Worm (Caenorhabditis elegans) whole organism, L1 larva: Measurements from ENCODE around the gene rnp-2.

Experiments
- C16A3.4 ChIP-seq: fragments of 150-350 bp; optimal IDR thresholded peaks from 2 replicates; lab custom pipeline; 2014; ENCODE audit warnings: missing biosample characterization, missing genetic modification characterization
- C34B4.2 ChIP-seq: sonication (generic microtip); optimal IDR thresholded peaks from 2 replicates; lab custom pipeline; 2017; ENCODE audit warnings: mild to moderate bottlenecking, missing genetic modification characterization, missing compliant biosample characterization
- Y116A8C.19 ChIP-seq: sonication (generic microtip); optimal IDR thresholded peaks from 2 replicates; lab custom pipeline; 2016; ENCODE audit warnings: missing compliant biosample characterization, missing genetic modification characterization, borderline replicate concordance
- alr-1 ChIP-seq: fragments of 200-800 bp; sonication (Bioruptor generic); optimal IDR thresholded peaks from 2 replicates; lab custom pipeline; 2018; ENCODE audit warnings: borderline replicate concordance, mild to moderate bottlenecking, missing genetic modification characterization, missing compliant biosample characterization
- aly-2 ChIP-seq: fragments of 150-350 bp; optimal IDR thresholded peaks from 2 replicates; lab custom pipeline; 2014; ENCODE audit warnings: missing biosample characterization, missing genetic modification characterization
- ama-1 ChIP-seq: fragments of 150-350 bp; optimal IDR thresholded peaks from 2 replicates; lab custom pipeline; 2014
- blmp-1 ChIP-seq: fragments of 150-350 bp; optimal IDR thresholded peaks from 2 replicates; lab custom pipeline; 2014; ENCODE audit warnings: missing biosample characterization, missing genetic modification characterization
- ceh-63 ChIP-seq: fragments of 200-800 bp; sonication (Bioruptor generic); optimal IDR thresholded peaks from 2 replicates; lab custom pipeline; 2018; ENCODE audit warnings: mild to moderate bottlenecking, missing genetic modification characterization, missing compliant biosample characterization
- ceh-8 ChIP-seq: fragments of 200-800 bp; sonication (Bioruptor generic); optimal IDR thresholded peaks from 2 replicates; lab custom pipeline; 2018; ENCODE audit warnings: mild to moderate bottlenecking, missing genetic modification characterization, moderate library complexity, missing compliant biosample characterization
- ceh-88 ChIP-seq: fragments of 200-800 bp; sonication (Bioruptor generic); IDR thresholded peaks from 2 replicates; pipeline ENCODE4 v1.3.6; 2022; ENCODE audit warnings: missing genetic modification characterization, missing compliant biosample characterization
- ces-1 ChIP-seq: fragments of 150-350 bp; optimal IDR thresholded peaks from 2 replicates; lab custom pipeline; 2014; ENCODE audit warnings: missing biosample characterization, missing genetic modification reagents, missing genetic modification characterization
- dsc-1 ChIP-seq: sonication (generic microtip); optimal IDR thresholded peaks from 2 replicates; lab custom pipeline; 2016; ENCODE audit warnings: mild to moderate bottlenecking, missing genetic modification characterization, missing compliant biosample characterization
- efl-1 ChIP-seq, 4 experiments: fragments of 150-350 bp; optimal IDR thresholded peaks in 3 of 4; peaks in 1 of 4; 1 replicate in 1 of 4; 2 replicates in 3 of 4; lab custom pipeline; 2014; ENCODE audit warnings: missing biosample characterization in 2 of 4, missing genetic modification characterization in 2 of 4, missing genetic modification reagents in 2 of 4
- egl-13 ChIP-seq: sonication (generic microtip); optimal IDR thresholded peaks from 2 replicates; lab custom pipeline; 2016; ENCODE audit warnings: missing genotype, missing genetic modification reagents, missing genetic modification characterization, missing compliant biosample characterization
- egl-27 ChIP-seq, 2 experiments: fragments of 150-350 bp in 1 of 2; sonication (generic microtip); optimal IDR thresholded peaks; 3 replicates each; lab custom pipeline; 2017 to 2018; ENCODE audit warnings: missing biosample characterization in 2 of 2, missing genetic modification characterization in 2 of 2, missing genetic modification reagents in 2 of 2
- elt-2 ChIP-seq: sonication (generic microtip); optimal IDR thresholded peaks from 2 replicates; lab custom pipeline; 2016; ENCODE audit warnings: missing genetic modification characterization, mild to moderate bottlenecking, inconsistent platforms, missing compliant biosample characterization, missing genetic modification reagents
- elt-3 ChIP-seq, 6 experiments: fragments of 150-350 bp in 1 of 6; sonication (generic microtip); optimal IDR thresholded peaks; 2 replicates each; lab custom pipeline; 2017 to 2018; ENCODE audit warnings: missing biosample characterization in 6 of 6, missing genetic modification characterization in 6 of 6, inconsistent platforms in 1 of 6
- ets-5 ChIP-seq: fragments of 200-800 bp; sonication (Bioruptor generic); IDR thresholded peaks from 2 replicates; pipeline ENCODE4 v1.3.6; 2022; ENCODE audit warnings: missing genetic modification characterization, missing compliant biosample characterization
- fkh-10 ChIP-seq: sonication (generic microtip); optimal IDR thresholded peaks from 2 replicates; lab custom pipeline; 2017; ENCODE audit warnings: missing biosample characterization, missing genetic modification reagents, missing genetic modification characterization
- fkh-8 ChIP-seq: sonication (generic microtip); optimal IDR thresholded peaks from 2 replicates; lab custom pipeline; 2016; ENCODE audit warnings: mild to moderate bottlenecking, missing genetic modification characterization, missing compliant biosample characterization
- hlh-17 ChIP-seq: fragments of 200-800 bp; sonication (Bioruptor generic); optimal IDR thresholded peaks from 2 replicates; lab custom pipeline; 2018; ENCODE audit warnings: missing genetic modification characterization, mild to moderate bottlenecking, missing compliant biosample characterization, moderate library complexity, borderline replicate concordance
- irx-1 ChIP-seq: sonication (generic microtip); optimal IDR thresholded peaks from 2 replicates; lab custom pipeline; 2016; ENCODE audit warnings: missing genetic modification characterization, missing compliant biosample characterization
- isw-1 ChIP-seq: fragments of 200-800 bp; sonication (Bioruptor generic); IDR thresholded peaks from 2 replicates; pipeline ENCODE4 v1.3.6; 2022; ENCODE audit warnings: missing genetic modification characterization, missing compliant biosample characterization
- jun-1 ChIP-seq: fragments of 150-350 bp; optimal IDR thresholded peaks from 2 replicates; lab custom pipeline; 2014; ENCODE audit warnings: missing biosample characterization, missing genetic modification reagents, missing genetic modification characterization
- lin-13 ChIP-seq: fragments of 150-350 bp; optimal IDR thresholded peaks from 2 replicates; lab custom pipeline; 2014; ENCODE audit warnings: missing biosample characterization, missing genetic modification reagents, missing genetic modification characterization
- lin-15B ChIP-seq: fragments of 150-350 bp; sonication (generic microtip); optimal IDR thresholded peaks from 3 replicates; lab custom pipeline; 2014; ENCODE audit warnings: missing biosample characterization, missing genetic modification characterization
- lsy-2 ChIP-seq, 2 experiments: fragments of 150-350 bp; optimal IDR thresholded peaks; 2 replicates each; lab custom pipeline; 2014; ENCODE audit warnings: missing biosample characterization in 2 of 2, missing genetic modification characterization in 2 of 2
- mab-9 ChIP-seq: fragments of 200-800 bp; sonication (Bioruptor generic); IDR thresholded peaks from 2 replicates; pipeline ENCODE4 v1.3.6; 2022; ENCODE audit warnings: missing genetic modification reagents, missing genetic modification characterization, missing compliant biosample characterization
- mef-2 ChIP-seq: fragments of 150-350 bp; optimal IDR thresholded peaks from 2 replicates; lab custom pipeline; 2014; ENCODE audit warnings: missing biosample characterization, missing genetic modification characterization
- mep-1 ChIP-seq: fragments of 150-350 bp; optimal IDR thresholded peaks from 2 replicates; lab custom pipeline; 2014; ENCODE audit warnings: missing biosample characterization, missing genetic modification characterization
- nhr-12 ChIP-seq: sonication (generic microtip); optimal IDR thresholded peaks from 2 replicates; lab custom pipeline; 2017; ENCODE audit warnings: missing biosample characterization, missing genetic modification characterization
- nhr-28 ChIP-seq: fragments of 150-350 bp; optimal IDR thresholded peaks from 2 replicates; lab custom pipeline; 2014; ENCODE audit warnings: missing biosample characterization, missing genetic modification characterization
- nhr-77 ChIP-seq: fragments of 150-350 bp; optimal IDR thresholded peaks from 2 replicates; lab custom pipeline; 2014; ENCODE audit warnings: missing biosample characterization, missing genetic modification characterization
- nhr-90 ChIP-seq: sonication (generic microtip); optimal IDR thresholded peaks from 2 replicates; lab custom pipeline; 2016; ENCODE audit warnings: mild to moderate bottlenecking, missing genetic modification characterization, missing compliant biosample characterization; ENCODE audit not compliant: poor library complexity
- skn-1 ChIP-seq: fragments of 150-350 bp; optimal IDR thresholded peaks from 2 replicates; lab custom pipeline; 2014; ENCODE audit warnings: missing biosample characterization, missing genetic modification characterization
- sox-4 ChIP-seq: sonication (generic microtip); optimal IDR thresholded peaks from 2 replicates; lab custom pipeline; 2016; ENCODE audit warnings: missing genetic modification characterization, missing compliant biosample characterization
- sptf-1 ChIP-seq: fragments of 150-350 bp; optimal IDR thresholded peaks from 2 replicates; lab custom pipeline; 2014; ENCODE audit warnings: missing biosample characterization, missing genetic modification characterization
- swsn-7 ChIP-seq: sonication (generic microtip); optimal IDR thresholded peaks from 2 replicates; lab custom pipeline; 2016; ENCODE audit warnings: missing genetic modification characterization, missing compliant biosample characterization
- tbx-2 ChIP-seq: sonication (generic microtip); optimal IDR thresholded peaks from 2 replicates; lab custom pipeline; 2016; ENCODE audit warnings: missing genetic modification characterization, missing compliant biosample characterization
- tlp-1 ChIP-seq: fragments of 150-350 bp; optimal IDR thresholded peaks from 2 replicates; lab custom pipeline; 2014; ENCODE audit warnings: missing biosample characterization, missing genetic modification characterization
- unc-130 ChIP-seq: fragments of 150-350 bp; optimal IDR thresholded peaks from 2 replicates; lab custom pipeline; 2017; ENCODE audit warnings: missing biosample characterization, missing genetic modification characterization, inconsistent platforms
- unc-62 ChIP-seq: fragments of 150-350 bp; optimal IDR thresholded peaks from 2 replicates; lab custom pipeline; 2014; ENCODE audit warnings: missing biosample characterization, missing genetic modification reagents, missing genetic modification characterization
- unc-98 ChIP-seq: fragments of 200-800 bp; sonication (Bioruptor generic); IDR thresholded peaks from 2 replicates; pipeline ENCODE4 v1.3.6; 2022; ENCODE audit warnings: missing genetic modification characterization, missing compliant biosample characterization
- zag-1 ChIP-seq: fragments of 150-350 bp; optimal IDR thresholded peaks from 2 replicates; lab custom pipeline; 2014; ENCODE audit warnings: missing biosample characterization, missing genetic modification characterization
- zip-4 ChIP-seq: fragments of 200-800 bp; sonication (Bioruptor generic); optimal IDR thresholded peaks from 2 replicates; lab custom pipeline; 2018; ENCODE audit warnings: mild to moderate bottlenecking, missing genetic modification characterization, moderate library complexity, missing compliant biosample characterization
- ztf-11 ChIP-seq, 2 experiments: sonication (generic microtip); optimal IDR thresholded peaks; 2 replicates each; lab custom pipeline; 2016 to 2017; ENCODE audit warnings: missing genetic modification characterization in 2 of 2, missing biosample characterization in 1 of 2, missing compliant biosample characterization in 1 of 2

Gene rnp-2

ce11 chrIV:4147891-4148290 lies 24.0 kb upstream of the rnp-2 start:
- TF ChIP-seq lin-13 (GFP tag; lab: Kevin White, UChicago) (no peak), egl-13 (no peak), swsn-7 (tag; lab: Kevin White, UChicago) (no peak), mab-9 (no peak), tlp-1 (no peak), egl-27 (tag; optimal IDR thresholded peaks at IDR 0.05; lab: Kevin White, UChicago) (no peak), unc-98 (GFP tag; lab: Robert Waterston, UW) (no peak), isw-1 (no peak), sptf-1 (tag; lab: Kevin White, UChicago) (no peak), fkh-10 (GFP tag; lab: Kevin White, UChicago) (no peak), sox-4 (no peak), fkh-8 (tag; lab: Kevin White, UChicago) (no peak), ztf-11 (tag; optimal IDR thresholded peaks at IDR 0.05; lab: Kevin White, UChicago) (no peak), nhr-12 (tag; lab: Kevin White, UChicago) (no peak), hlh-17 (GFP tag; lab: Kevin White, UChicago) (no peak), unc-130 (tag; lab: Kevin White, UChicago) (no peak), ces-1 (GFP tag; lab: Kevin White, UChicago) (no peak), elt-2 (tag; lab: Kevin White, UChicago) (peak; percentile 92), nhr-28 (no peak), nhr-90 (tag; lab: Kevin White, UChicago) (peak; percentile 1), aly-2 (no peak), dsc-1 (tag; lab: Kevin White, UChicago) (no peak), efl-1 (optimal IDR thresholded peaks at IDR 0.05; lab: Kevin White, UChicago) (no peak), efl-1 (GFP tag; optimal IDR thresholded peaks at IDR 0.05 in 1 of 2; lab: Kevin White, UChicago) (peak in 1 of 2 experiments; percentile 38), skn-1 (tag; lab: Kevin White, UChicago) (no peak), unc-62 (GFP tag; lab: Kevin White, UChicago) (no peak), mep-1 (no peak), C16A3.4 (no peak), ceh-63 (GFP tag; lab: Kevin White, UChicago) (no peak), ama-1 (lab: Kevin White, UChicago) (no peak), C34B4.2 (tag; lab: Kevin White, UChicago) (no peak), jun-1 (peak; percentile 34), lsy-2 (tag; optimal IDR thresholded peaks at IDR 0.05; lab: Kevin White, UChicago) (no peak)

- TF ChIP-seq efl-1 (optimal IDR thresholded peaks at IDR 0.05; lab: Kevin White, UChicago), result no peak
- peak in 1 of 2 experiments; percentile 57 for TF ChIP-seq efl-1 (GFP tag; optimal IDR thresholded peaks at IDR 0.05 in 1 of 2; lab: Kevin White, UChicago)
- TF ChIP-seq egl-13, result no peak
- peak; percentile 58 for TF ChIP-seq elt-2 (tag; lab: Kevin White, UChicago)
Observed at ce11 chrIV:4150138-4150537, 21.7 kb upstream of the rnp-2 start.

DNA sequence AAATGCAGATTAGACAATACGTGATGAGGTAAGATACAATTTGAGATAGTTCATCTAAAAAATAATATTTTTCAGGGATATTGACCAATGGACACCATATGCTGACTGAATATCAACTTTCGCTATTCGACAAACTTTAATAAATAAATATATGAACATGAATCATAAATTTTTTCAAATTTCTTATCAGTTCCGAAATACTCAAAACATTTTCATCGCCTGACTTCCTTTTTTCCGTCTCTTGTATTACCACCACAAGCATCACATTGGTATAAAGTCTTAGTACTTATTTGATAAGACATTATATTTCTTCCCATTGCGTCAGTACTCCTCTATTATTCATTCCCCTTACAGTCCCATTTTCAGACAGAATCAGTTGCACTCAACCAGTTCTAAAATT lies 19.7 kb upstream of the rnp-2 start, which contains the start of the genes K08D10.10 and R07C12.1:
TSS of gene K08D10.10 (plus strand) at position 93 of the 400 bp plus-strand sequence.
TSS of gene R07C12.1 (plus strand) at position 314 of the 400 bp plus-strand sequence.
- no peak for TF ChIP-seq zag-1 (tag; lab: Kevin White, UChicago)
- peak; percentile 79 for TF ChIP-seq elt-2 (tag; lab: Kevin White, UChicago)

DNA sequence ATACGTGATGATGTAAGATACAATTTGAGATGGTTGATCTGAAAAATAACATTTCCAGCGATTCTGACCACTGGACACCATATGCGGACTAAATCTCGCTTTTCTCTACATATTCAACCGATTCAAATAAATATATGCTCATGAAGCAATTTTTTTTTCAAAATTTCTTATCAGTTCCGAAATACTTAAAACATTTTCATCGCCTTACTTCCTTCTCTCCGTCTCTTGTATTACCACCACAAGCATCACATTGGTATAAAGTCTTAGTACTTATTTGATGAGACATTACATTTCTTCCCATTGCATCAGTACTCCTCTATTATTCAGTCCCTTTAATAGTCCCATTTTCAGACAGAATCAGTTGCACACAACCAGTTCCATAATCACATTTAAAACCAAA lies 17.2 kb upstream of the rnp-2 start, which contains the start of gene K08D10.14:
TSS of gene K08D10.14 (plus strand) at position 301 of the 400 bp plus-strand sequence.
- TF ChIP-seq blmp-1, result no peak
- TF ChIP-seq elt-2 (tag; lab: Kevin White, UChicago), result peak; percentile 19
- TF ChIP-seq tbx-2 (tag; lab: Kevin White, UChicago), result no peak
- TF ChIP-seq unc-130 (tag; lab: Kevin White, UChicago), result no peak
- TF ChIP-seq tlp-1, result no peak

DNA sequence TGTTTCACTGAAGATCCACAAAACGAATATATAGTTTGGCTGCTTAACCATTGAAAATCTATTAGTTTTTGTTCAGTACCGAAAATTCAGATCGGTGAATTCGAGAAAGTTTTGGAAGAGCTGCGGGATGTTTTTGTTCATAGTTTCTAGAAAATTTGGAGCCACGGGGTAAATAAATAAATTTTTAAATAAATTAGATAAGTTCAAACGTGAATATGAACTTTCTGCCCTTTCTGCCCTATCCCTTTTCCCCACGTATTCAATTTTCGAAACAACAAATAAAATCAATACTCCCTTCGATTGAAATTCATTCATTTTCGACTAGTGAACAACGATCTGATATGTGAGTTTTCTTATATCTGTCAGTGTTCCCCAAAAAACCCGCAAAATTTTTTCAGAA lies 9.8 kb upstream of the rnp-2 start, which contains the start of gene scrm-5:
TSS of gene scrm-5 (plus strand) at position 301 of the 400 bp plus-strand sequence.
- no peak for TF ChIP-seq elt-3 (tag; optimal IDR thresholded peaks at IDR 0.05; lab: Kevin White, UChicago)
- no peak for TF ChIP-seq alr-1 (tag; lab: Kevin White, UChicago)
- no peak for TF ChIP-seq egl-13
- no peak for TF ChIP-seq Y116A8C.19
- no peak for TF ChIP-seq zip-4
- no peak for TF ChIP-seq mef-2 (tag; lab: Kevin White, UChicago)
- no peak for TF ChIP-seq lin-15B
- no peak for TF ChIP-seq ceh-8
- no peak for TF ChIP-seq nhr-77 (tag; lab: Kevin White, UChicago)
- no peak for TF ChIP-seq lsy-2 (tag; optimal IDR thresholded peaks at IDR 0.05; lab: Kevin White, UChicago)
- no peak for TF ChIP-seq ceh-88 (GFP tag; lab: Robert Waterston, UW)
- no peak for TF ChIP-seq ets-5 (GFP tag; lab: Robert Waterston, UW)
- TF ChIP-seq lin-13 (GFP tag; lab: Kevin White, UChicago), result no peak
- no peak for TF ChIP-seq irx-1 (tag; lab: Kevin White, UChicago)
